Worm (Caenorhabditis elegans) whole organism, early embryonic: ENCODE data around the gene Y113G7A.12.

ENCODE experiments used
- B0310.2 ChIP-seq: sonication (generic microtip); optimal IDR thresholded peaks from 2 replicates; lab custom pipeline; 2016; ENCODE audit warnings: mild to moderate bottlenecking, missing genetic modification characterization, missing compliant biosample characterization
- ama-1 ChIP-seq: fragments of 150-350 bp; optimal IDR thresholded peaks from 2 replicates; lab custom pipeline; 2014
- ceh-13 ChIP-seq: fragments of 200-800 bp; sonication (Bioruptor generic); optimal IDR thresholded peaks from 2 replicates; lab custom pipeline; 2018; ENCODE audit warnings: mild to moderate bottlenecking, missing genetic modification characterization, missing compliant biosample characterization
- ceh-36 ChIP-seq: sonication (generic microtip); optimal IDR thresholded peaks from 2 replicates; lab custom pipeline; 2016; ENCODE audit warnings: missing genetic modification characterization, inconsistent platforms, missing compliant biosample characterization
- ets-7 ChIP-seq: sonication (generic microtip); optimal IDR thresholded peaks from 2 replicates; lab custom pipeline; 2016; ENCODE audit warnings: missing genotype, missing genetic modification characterization, missing compliant biosample characterization
- flt-1 ChIP-seq: fragments of 200-800 bp; sonication (Bioruptor generic); IDR thresholded peaks from 2 replicates; pipeline ENCODE4 v1.3.6; 2022; ENCODE audit warnings: missing genetic modification characterization, missing compliant biosample characterization

DNA sequence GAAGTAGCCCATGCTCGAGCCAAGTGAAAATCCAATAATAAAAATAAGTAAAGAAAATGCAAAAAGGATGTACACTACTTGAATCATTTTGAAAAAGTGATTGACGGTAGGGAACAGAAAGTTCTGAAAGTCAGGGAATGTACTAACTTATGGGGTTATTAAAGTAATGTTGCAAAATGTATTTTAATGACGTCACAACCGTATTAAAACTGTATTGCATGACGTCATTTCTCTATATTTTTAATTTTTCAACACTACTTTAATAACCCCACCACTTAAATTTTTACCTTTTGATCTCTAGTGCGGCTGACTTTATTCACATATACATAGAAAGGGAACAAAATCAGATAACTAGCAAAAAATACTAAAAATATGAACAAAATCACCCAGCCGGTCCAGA lies 39.9 kb downstream of the Y113G7A.12 start:
- no peak for TF ChIP-seq ets-7 (tag; lab: Kevin White, UChicago)
- no peak for TF ChIP-seq B0310.2 (tag; lab: Kevin White, UChicago)
- no peak for TF ChIP-seq ceh-36
- TF ChIP-seq flt-1 (GFP tag; lab: Robert Waterston, UW), result no peak
- no peak for TF ChIP-seq ama-1 (lab: Kevin White, UChicago)
- TF ChIP-seq ceh-13 (GFP tag; lab: Kevin White, UChicago), result no peak
